Fruit fly (Drosophila melanogaster) S2 (cell line): ENCODE data around the gene CG11597.

ENCODE experiments used
- CG8478 ChIP-seq: fragments of >200 bp; optimal IDR thresholded peaks from 2 replicates; lab custom pipeline; 2018
- CTCF ChIP-seq, 2 experiments: fragments of >200 bp; optimal IDR thresholded peaks; 2 replicates each; lab custom pipeline; 2018

CG11597 gene

DNA sequence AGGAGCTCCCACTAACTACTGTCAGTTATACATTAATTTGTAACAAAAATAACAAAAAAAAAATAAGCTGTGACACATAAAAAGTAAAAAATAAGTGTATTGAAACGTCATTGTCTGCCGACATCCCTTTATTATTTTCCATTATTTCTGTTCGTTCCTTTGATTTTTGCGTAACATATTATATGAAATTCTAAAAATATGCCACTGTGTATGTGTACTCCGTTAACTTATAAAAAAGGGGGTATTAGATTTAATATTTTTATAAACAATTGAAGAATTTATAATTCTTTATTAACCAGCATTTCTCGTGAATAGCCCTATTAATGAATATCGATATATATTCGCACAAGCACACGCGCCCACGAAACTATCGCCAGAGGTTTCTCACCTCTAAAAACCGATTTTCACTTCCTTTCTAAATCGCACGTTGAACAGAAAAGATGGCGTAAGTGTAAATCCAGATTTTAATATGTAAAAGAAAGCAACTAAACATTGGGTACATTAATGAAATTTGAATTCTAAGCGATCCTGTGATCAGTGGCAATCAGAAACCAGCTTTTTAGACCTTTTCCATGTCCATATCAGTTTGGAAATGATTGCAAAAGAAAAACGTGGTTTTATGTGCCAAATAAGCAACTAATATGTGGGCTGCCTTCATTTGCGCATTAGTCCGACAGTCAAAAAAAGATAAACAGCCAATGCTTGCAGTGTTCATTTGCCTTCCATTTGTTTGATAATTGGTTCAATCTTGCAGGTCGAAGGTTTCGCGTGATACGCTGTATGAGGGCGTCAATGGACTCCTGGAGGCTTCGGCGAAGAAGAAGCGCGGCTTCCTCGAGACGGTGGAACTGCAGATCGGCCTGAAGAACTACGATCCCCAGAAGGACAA is 615 bp upstream of the CG11597 start, which contains the start of gene RpL10Ab:
Gene RpL10Ab, plus strand, starts transcription at position 406 of the 889 bp plus-strand sequence.
- TF ChIP-seq CG8478 (lab: Kevin White, UChicago) (no peak), CTCF (optimal IDR thresholded peaks at IDR 0.05; lab: Kevin White, UChicago) (no peak)

DNA sequence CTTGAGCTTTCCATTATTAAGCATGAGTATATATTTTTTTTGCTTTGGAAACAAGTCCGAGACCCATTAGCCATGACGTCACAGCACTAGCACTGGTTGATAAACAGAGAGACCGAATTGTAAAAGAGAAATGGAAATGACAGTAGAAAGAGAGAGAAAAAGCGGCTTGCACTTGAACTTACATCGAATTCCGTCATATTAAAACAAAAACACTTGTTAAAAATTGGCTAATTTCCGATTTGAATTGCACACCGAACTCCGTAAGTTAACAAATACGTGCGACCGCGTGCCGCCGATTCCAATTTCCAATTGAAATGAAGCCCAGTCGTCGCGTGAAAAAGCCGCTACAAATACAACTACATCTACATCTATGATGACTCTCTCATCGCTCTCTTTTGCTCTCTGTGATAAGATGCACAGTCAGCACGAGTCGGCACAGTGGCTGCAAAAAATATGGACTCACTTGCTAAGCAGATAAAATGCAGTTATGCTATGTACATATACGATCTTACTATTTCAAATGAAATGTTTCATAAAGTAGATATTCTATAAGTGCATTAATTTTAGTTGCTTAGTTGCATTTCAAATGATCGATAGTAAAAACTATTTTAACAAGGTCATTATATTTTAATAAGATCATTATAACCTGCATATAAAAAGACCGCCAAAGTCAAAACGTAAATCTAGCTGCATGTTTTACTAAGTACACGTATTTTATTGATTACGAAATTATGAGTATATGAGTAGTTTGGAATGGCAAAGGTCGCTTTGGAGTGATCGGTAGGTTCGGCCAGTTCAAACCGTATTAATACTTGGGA is 2.2 kb downstream of the CG11597 start:
- TF ChIP-seq CTCF (optimal IDR thresholded peaks at IDR 0.05; lab: Kevin White, UChicago): no peak
- TF ChIP-seq CG8478 (lab: Kevin White, UChicago): no peak

DNA sequence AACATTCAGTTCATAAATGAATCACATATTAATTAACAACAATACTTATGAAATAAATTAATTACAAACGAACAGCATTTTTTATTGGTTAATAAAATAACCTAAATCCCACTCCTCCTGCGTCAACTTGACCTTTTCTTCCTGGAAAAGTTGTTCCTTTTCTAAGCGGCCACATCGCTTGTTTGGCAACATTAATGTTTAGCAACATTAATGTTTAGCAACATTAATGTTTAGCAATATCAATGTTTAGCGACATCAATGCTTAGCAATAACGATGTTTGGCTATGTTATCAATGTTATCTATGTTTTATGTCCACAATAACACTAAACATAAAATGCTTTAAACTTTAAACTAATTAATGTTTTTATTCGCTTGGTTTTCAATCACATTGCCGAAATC is 5.4 kb downstream of the CG11597 start:
- no peak for TF ChIP-seq CTCF (optimal IDR thresholded peaks at IDR 0.05; lab: Kevin White, UChicago)
- no peak for TF ChIP-seq CG8478 (lab: Kevin White, UChicago)

dm6 chr3L:11815220-11815797 is 6.8 kb downstream of the CG11597 start, which contains the start of gene CG14130:
CG14130 (plus strand) TSS chr3L:11815444.
- TF ChIP-seq CG8478 (lab: Kevin White, UChicago) (no peak), CTCF (optimal IDR thresholded peaks at IDR 0.05; lab: Kevin White, UChicago) (peak in 1 of 2 experiments; percentile 12)

DNA sequence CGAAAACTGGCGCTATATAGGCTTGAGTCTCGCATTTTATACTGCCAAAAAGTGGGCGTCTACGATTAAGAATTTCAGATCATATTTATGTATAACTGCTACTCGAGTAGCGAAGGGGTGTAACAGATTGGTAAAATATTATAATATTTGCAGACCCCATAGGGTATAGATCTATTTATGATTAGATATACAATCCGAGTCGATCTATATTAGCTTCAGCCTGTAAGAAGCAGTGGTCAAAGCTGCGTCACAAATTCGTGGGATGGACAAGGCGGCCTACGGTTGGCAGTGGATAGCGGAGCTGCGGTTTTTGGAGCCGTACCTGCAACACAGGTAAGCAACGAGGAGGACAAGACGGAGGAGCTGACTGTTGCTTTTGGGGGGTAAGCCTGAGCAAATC is 7.4 kb downstream of the CG11597 start, which contains the start of gene Cubn2:
Gene Cubn2, minus strand, starts transcription at position 101 of the 400 bp plus-strand sequence.
- no peak for TF ChIP-seq CTCF (optimal IDR thresholded peaks at IDR 0.05; lab: Kevin White, UChicago)
- TF ChIP-seq CG8478 (lab: Kevin White, UChicago): no peak

dm6 chr3L:11801622-11802021 is 20.5 kb downstream of the CG11597 start:
- TF ChIP-seq CTCF (optimal IDR thresholded peaks at IDR 0.05; lab: Kevin White, UChicago) (no peak), CG8478 (lab: Kevin White, UChicago) (no peak)

dm6 chr3L:11800761-11801160 is 21.3 kb downstream of the CG11597 start, which contains the start of gene Gcat:
Gcat (minus strand) TSS chr3L:11800861.
- TF ChIP-seq CTCF (optimal IDR thresholded peaks at IDR 0.05; lab: Kevin White, UChicago): no peak
- TF ChIP-seq CG8478 (lab: Kevin White, UChicago): no peak

DNA sequence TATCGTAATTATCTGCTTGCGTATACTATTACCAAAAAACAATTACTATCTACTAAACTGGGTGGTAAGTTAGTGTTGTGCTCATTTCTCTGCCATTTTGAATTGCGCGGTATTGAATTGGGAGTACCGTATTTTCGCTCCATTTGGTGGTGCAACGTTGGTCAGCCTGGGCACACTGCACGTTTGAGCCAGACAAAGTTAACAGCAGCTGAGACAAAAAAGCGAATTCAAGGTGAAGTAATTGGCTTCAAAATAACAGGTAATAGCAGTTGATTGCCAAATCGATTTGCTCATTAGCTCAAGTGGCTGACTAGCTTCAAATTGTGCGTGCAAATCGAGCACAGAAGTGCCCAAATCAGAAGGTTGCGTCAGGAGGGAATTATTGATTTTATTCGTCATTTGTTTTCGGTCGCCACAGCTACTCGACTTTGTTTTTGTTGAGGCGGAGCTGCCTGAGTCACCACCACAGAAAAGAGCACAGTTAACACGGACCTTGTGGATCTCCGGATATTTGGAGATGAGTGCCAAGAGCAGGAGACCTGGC is 26.6 kb downstream of the CG11597 start, which contains the start of gene Klp68D:
Gene Klp68D, plus strand, starts transcription at position 175 of the 544 bp plus-strand sequence.
- TF ChIP-seq CTCF (optimal IDR thresholded peaks at IDR 0.05; lab: Kevin White, UChicago) (no peak), CG8478 (lab: Kevin White, UChicago) (no peak)

DNA sequence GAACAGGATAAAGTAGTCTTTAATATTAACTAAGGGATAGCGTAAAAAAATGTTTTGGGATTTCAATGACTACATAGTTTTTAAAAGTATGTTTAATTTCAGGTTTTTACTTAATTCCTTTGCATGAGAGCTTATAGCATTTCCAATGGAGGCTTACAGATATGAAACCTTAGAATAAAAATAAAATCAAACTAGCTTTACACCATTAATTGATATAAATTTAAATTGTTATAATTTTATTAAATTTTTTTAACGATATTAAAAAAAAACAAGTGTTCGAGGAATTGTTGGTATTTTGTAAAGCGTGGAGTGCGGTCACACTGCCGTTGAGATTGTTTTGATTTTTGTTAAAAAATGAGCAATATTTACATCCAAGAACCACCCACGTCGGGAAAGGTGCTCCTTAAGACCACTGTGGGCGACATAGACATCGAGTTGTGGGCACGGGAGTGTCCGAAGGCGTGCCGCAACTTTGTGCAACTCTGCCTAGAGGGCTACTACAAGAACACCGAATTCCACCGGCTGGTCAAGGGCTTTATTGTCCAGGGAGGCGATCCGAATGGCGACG is 28.8 kb downstream of the CG11597 start, which contains the start of the genes twy and CG10907:
Gene twy, minus strand, starts transcription at position 51 of the 568 bp plus-strand sequence.
Gene CG10907, plus strand, starts transcription at position 282 of the 568 bp plus-strand sequence.
- TF ChIP-seq CTCF (optimal IDR thresholded peaks at IDR 0.05; lab: Kevin White, UChicago): no peak
- TF ChIP-seq CG8478 (lab: Kevin White, UChicago): no peak

dm6 chr3L:11789773-11790172 is 32.3 kb downstream of the CG11597 start, which contains the start of gene Pi3K68D:
Pi3K68D (minus strand) TSS chr3L:11790013.
- TF ChIP-seq CG8478 (lab: Kevin White, UChicago): no peak
- peak; percentile 43 to 67 for TF ChIP-seq CTCF (optimal IDR thresholded peaks at IDR 0.05; lab: Kevin White, UChicago)

dm6 chr3L:11788936-11789352 is 33.1 kb downstream of the CG11597 start:
- no peak for TF ChIP-seq CTCF (optimal IDR thresholded peaks at IDR 0.05; lab: Kevin White, UChicago)
- TF ChIP-seq CG8478 (lab: Kevin White, UChicago): no peak

- TF ChIP-seq CG8478 (lab: Kevin White, UChicago) (no peak), CTCF (optimal IDR thresholded peaks at IDR 0.05; lab: Kevin White, UChicago) (no peak)
Observed at dm6 chr3L:11788195-11788594, 33.9 kb downstream of the CG11597 start.

- no peak for TF ChIP-seq CTCF (optimal IDR thresholded peaks at IDR 0.05; lab: Kevin White, UChicago)
- TF ChIP-seq CG8478 (lab: Kevin White, UChicago): no peak
Observed at dm6 chr3L:11785291-11785690, 36.8 kb downstream of the CG11597 start.
